Fruit fly (Drosophila melanogaster): ENCODE measurements around the gene Sfp36F.

DNA sequence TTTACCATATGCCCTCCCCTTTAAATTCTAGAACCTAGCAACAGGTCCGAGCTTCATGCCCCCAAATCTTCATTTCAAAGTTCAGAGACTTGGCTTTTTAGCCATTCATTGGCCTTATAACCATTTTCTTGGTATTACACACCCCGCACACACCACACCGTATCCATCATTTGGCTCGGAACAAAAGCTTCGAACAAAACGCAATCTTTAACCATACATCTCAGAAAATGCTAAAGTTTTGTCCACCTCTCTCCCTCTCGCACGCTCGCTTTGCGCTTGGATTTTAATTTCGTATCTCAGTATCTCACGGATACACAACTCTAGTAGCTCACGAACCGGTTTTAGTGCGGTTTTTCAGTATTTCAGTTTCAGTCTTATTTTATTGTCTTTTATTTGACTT lies 34.7 kb downstream of the Sfp36F start:
- TF ChIP-seq CTCF (optimal IDR thresholded peaks at IDR 0.05) (no peak), CG8478 (optimal IDR thresholded peaks at IDR 0.05) (no peak)
